Worm (Caenorhabditis elegans) whole organism, L3 larva: ENCODE data around the gene F38B7.2.
A peak's percentile ranks its signal among the peaks of the same experiment; 100 is the strongest.

ENCODE experiments used
- R02D3.7 ChIP-seq: fragments of 150-350 bp; optimal IDR thresholded peaks from 2 replicates; lab custom pipeline; 2014; ENCODE audit warnings: missing biosample characterization, missing genetic modification characterization
- ZK546.5 ChIP-seq: sonication (generic microtip); optimal IDR thresholded peaks from 2 replicates; lab custom pipeline; 2017; ENCODE audit warnings: missing biosample characterization, missing genetic modification characterization
- aly-2 ChIP-seq: fragments of 150-350 bp; optimal IDR thresholded peaks from 2 replicates; lab custom pipeline; 2014; ENCODE audit warnings: missing biosample characterization, missing genetic modification characterization
- ama-1 ChIP-seq: fragments of 150-350 bp; optimal IDR thresholded peaks from 2 replicates; lab custom pipeline; 2018
- ceh-16 ChIP-seq: sonication (generic microtip); optimal IDR thresholded peaks from 2 replicates; lab custom pipeline; 2017; ENCODE audit warnings: missing biosample characterization, missing genetic modification characterization
- ceh-28 ChIP-seq: fragments of 150-350 bp; optimal IDR thresholded peaks from 2 replicates; lab custom pipeline; 2014; ENCODE audit warnings: missing biosample characterization, missing genetic modification reagents, missing genetic modification characterization
- ceh-82 ChIP-seq: fragments of 150-350 bp; optimal IDR thresholded peaks from 2 replicates; lab custom pipeline; 2014; ENCODE audit warnings: missing biosample characterization, missing genetic modification characterization
- ceh-9 ChIP-seq: sonication (generic microtip); optimal IDR thresholded peaks from 2 replicates; lab custom pipeline; 2018; ENCODE audit warnings: missing biosample characterization, missing genetic modification characterization
- daf-12 ChIP-seq: fragments of 150-350 bp; optimal IDR thresholded peaks from 2 replicates; lab custom pipeline; 2014; ENCODE audit warnings: missing biosample characterization, missing genetic modification reagents, missing genetic modification characterization
- egl-27 ChIP-seq: sonication (generic microtip); optimal IDR thresholded peaks from 4 replicates; lab custom pipeline; 2017; ENCODE audit warnings: missing biosample characterization, missing genetic modification reagents, missing genetic modification characterization
- egl-5 ChIP-seq: fragments of 150-350 bp; optimal IDR thresholded peaks from 2 replicates; lab custom pipeline; 2017; ENCODE audit warnings: missing biosample characterization, missing genetic modification reagents, missing genetic modification characterization, inconsistent platforms
- elt-1 ChIP-seq: fragments of 150-350 bp; optimal IDR thresholded peaks from 2 replicates; lab custom pipeline; 2014; ENCODE audit warnings: missing biosample characterization, missing genetic modification characterization
- elt-2 ChIP-seq: sonication (generic microtip); optimal IDR thresholded peaks from 2 replicates; lab custom pipeline; 2016; ENCODE audit warnings: missing genetic modification reagents, mild to moderate bottlenecking, missing genetic modification characterization, missing compliant biosample characterization
- elt-3 ChIP-seq, 3 experiments: fragments of 150-350 bp in 1 of 3; sonication (generic microtip) in 2 of 3; optimal IDR thresholded peaks; 2 replicates in 2 of 3; 4 replicates in 1 of 3; lab custom pipeline; 2014 to 2017; ENCODE audit warnings: missing biosample characterization in 3 of 3, missing genetic modification characterization in 3 of 3
- eor-1 ChIP-seq, 2 experiments: fragments of 150-350 bp; optimal IDR thresholded peaks; 2 replicates each; lab custom pipeline; 2014 to 2018; ENCODE audit warnings: missing biosample characterization in 2 of 2, missing genetic modification characterization in 2 of 2
- fkh-10 ChIP-seq: sonication (generic microtip); optimal IDR thresholded peaks from 2 replicates; lab custom pipeline; 2017; ENCODE audit warnings: missing biosample characterization, missing genetic modification reagents, missing genetic modification characterization
- fkh-2 ChIP-seq: fragments of 150-350 bp; optimal IDR thresholded peaks from 2 replicates; lab custom pipeline; 2014; ENCODE audit warnings: missing biosample characterization, missing genetic modification reagents, missing genetic modification characterization
- fos-1 ChIP-seq: fragments of 150-350 bp; optimal IDR thresholded peaks from 2 replicates; lab custom pipeline; 2014; ENCODE audit warnings: missing biosample characterization, missing genetic modification characterization
- hmg-11 ChIP-seq: sonication (generic microtip); optimal IDR thresholded peaks from 2 replicates; lab custom pipeline; 2016; ENCODE audit warnings: missing genetic modification characterization, missing compliant biosample characterization
- jun-1 ChIP-seq: fragments of 150-350 bp; optimal IDR thresholded peaks from 2 replicates; lab custom pipeline; 2014; ENCODE audit warnings: missing biosample characterization, missing genetic modification reagents, missing genetic modification characterization
- lin-15B ChIP-seq: fragments of 150-350 bp; optimal IDR thresholded peaks from 2 replicates; lab custom pipeline; 2014; ENCODE audit warnings: missing biosample characterization, missing genetic modification characterization
- lin-39 ChIP-seq: fragments of 150-350 bp; optimal IDR thresholded peaks from 2 replicates; lab custom pipeline; 2018; ENCODE audit warnings: missing biosample characterization, missing genetic modification reagents, missing genetic modification characterization
- lsy-12 ChIP-seq: sonication (generic microtip); optimal IDR thresholded peaks from 2 replicates; lab custom pipeline; 2016; ENCODE audit warnings: mild to moderate bottlenecking, missing genetic modification characterization, missing compliant biosample characterization
- mdl-1 ChIP-seq: fragments of 150-350 bp; optimal IDR thresholded peaks from 2 replicates; lab custom pipeline; 2014; ENCODE audit warnings: missing biosample characterization, missing genetic modification characterization
- mml-1 ChIP-seq: fragments of 150-350 bp; sonication (generic microtip); optimal IDR thresholded peaks from 3 replicates; lab custom pipeline; 2014; ENCODE audit warnings: missing biosample characterization, missing genetic modification characterization
- nfya-1 ChIP-seq: sonication (generic microtip); optimal IDR thresholded peaks from 2 replicates; lab custom pipeline; 2017; ENCODE audit warnings: missing genetic modification characterization, mild to moderate bottlenecking, missing compliant biosample characterization, antibody characterized with exemption, moderate library complexity; ENCODE audit not compliant: insufficient read depth
- nhr-11 ChIP-seq: fragments of 150-350 bp; optimal IDR thresholded peaks from 2 replicates; lab custom pipeline; 2014; ENCODE audit warnings: missing biosample characterization, missing genetic modification characterization
- nhr-12 ChIP-seq: fragments of 150-350 bp; optimal IDR thresholded peaks from 2 replicates; lab custom pipeline; 2014; ENCODE audit warnings: missing biosample characterization, missing genetic modification characterization
- nhr-23 ChIP-seq: fragments of 150-350 bp; optimal IDR thresholded peaks from 2 replicates; lab custom pipeline; 2014; ENCODE audit warnings: missing biosample characterization, missing genetic modification reagents, missing genetic modification characterization
- nhr-237 ChIP-seq: fragments of 150-350 bp; optimal IDR thresholded peaks from 2 replicates; lab custom pipeline; 2014; ENCODE audit warnings: missing biosample characterization, missing genetic modification characterization
- nhr-25 ChIP-seq: sonication (generic microtip); optimal IDR thresholded peaks from 2 replicates; lab custom pipeline; 2017; ENCODE audit warnings: missing biosample characterization, missing genetic modification characterization
- nhr-43 ChIP-seq: sonication (generic microtip); optimal IDR thresholded peaks from 2 replicates; lab custom pipeline; 2016; ENCODE audit warnings: mild to moderate bottlenecking, missing genetic modification characterization, missing compliant biosample characterization; ENCODE audit not compliant: poor library complexity, severe bottlenecking
- nhr-67 ChIP-seq: fragments of 150-350 bp; optimal IDR thresholded peaks from 2 replicates; lab custom pipeline; 2014; ENCODE audit warnings: missing biosample characterization, missing genetic modification characterization
- nhr-76 ChIP-seq: fragments of 150-350 bp; sonication (generic microtip); optimal IDR thresholded peaks from 5 replicates; lab custom pipeline; 2014; ENCODE audit warnings: missing biosample characterization, missing genetic modification characterization
- nhr-77 ChIP-seq: fragments of 150-350 bp; optimal IDR thresholded peaks from 2 replicates; lab custom pipeline; 2014; ENCODE audit warnings: missing biosample characterization, missing genetic modification characterization
- pha-4 ChIP-seq: fragments of 150-350 bp; optimal IDR thresholded peaks from 2 replicates; lab custom pipeline; 2014; ENCODE audit warnings: missing biosample characterization, missing genetic modification reagents, missing genetic modification characterization
- pqm-1 ChIP-seq: fragments of 150-350 bp; optimal IDR thresholded peaks from 2 replicates; lab custom pipeline; 2017; ENCODE audit warnings: missing biosample characterization, missing genetic modification characterization, inconsistent platforms
- sea-2 ChIP-seq: fragments of 150-350 bp; sonication (generic microtip); optimal IDR thresholded peaks from 4 replicates; lab custom pipeline; 2014; ENCODE audit warnings: missing biosample characterization, missing genetic modification reagents, missing genetic modification characterization
- skn-1 ChIP-seq: fragments of 150-350 bp; optimal IDR thresholded peaks from 2 replicates; lab custom pipeline; 2014; ENCODE audit warnings: missing biosample characterization, missing genetic modification characterization
- tbx-2 ChIP-seq: sonication (generic microtip); optimal IDR thresholded peaks from 2 replicates; lab custom pipeline; 2016; ENCODE audit warnings: mild to moderate bottlenecking, missing genetic modification characterization, missing compliant biosample characterization
- unc-39 ChIP-seq: sonication (generic microtip); optimal IDR thresholded peaks from 4 replicates; lab custom pipeline; 2017; ENCODE audit warnings: missing biosample characterization, missing genetic modification characterization
- unc-62 ChIP-seq: fragments of 150-350 bp; sonication (generic microtip); optimal IDR thresholded peaks from 4 replicates; lab custom pipeline; 2014; ENCODE audit warnings: missing biosample characterization, missing genetic modification reagents, missing genetic modification characterization
- ztf-11 ChIP-seq: fragments of 150-350 bp; optimal IDR thresholded peaks from 2 replicates; lab custom pipeline; 2014; ENCODE audit warnings: missing biosample characterization, missing genetic modification characterization
- ztf-4 ChIP-seq: fragments of 150-350 bp; optimal IDR thresholded peaks from 2 replicates; lab custom pipeline; 2014; ENCODE audit warnings: missing biosample characterization, missing genetic modification characterization

Gene F38B7.2

ce11 chrV:11532535-11532853 is 11.3 kb upstream of the F38B7.2 start:
- TF ChIP-seq nhr-67, result no peak
- no peak for TF ChIP-seq fkh-2
- TF ChIP-seq nhr-25 (tag; lab: Kevin White, UChicago), result no peak
- TF ChIP-seq nhr-76, result no peak
- TF ChIP-seq mdl-1 (tag; lab: Kevin White, UChicago), result no peak
- TF ChIP-seq ZK546.5 (tag; lab: Kevin White, UChicago), result no peak
- TF ChIP-seq aly-2, result no peak
- no peak for TF ChIP-seq nhr-237 (tag; lab: Kevin White, UChicago)
- TF ChIP-seq ceh-16, result no peak
- TF ChIP-seq, all 47 proteins: peak for 0

- no peak for TF ChIP-seq ama-1
- no peak for TF ChIP-seq pqm-1 (tag; lab: Kevin White, UChicago)
- no peak for TF ChIP-seq nhr-67
- peak; percentile 60 for TF ChIP-seq nhr-43 (tag; lab: Kevin White, UChicago)
- no peak for TF ChIP-seq nhr-77 (tag; lab: Kevin White, UChicago)
- peak; percentile 5 for TF ChIP-seq egl-27
- peak; percentile 81 for TF ChIP-seq nhr-23 (tag; lab: Kevin White, UChicago)
- TF ChIP-seq nhr-25 (tag; lab: Kevin White, UChicago), result peak; percentile 95
- TF ChIP-seq mml-1 (tag; lab: Kevin White, UChicago), result no peak
- TF ChIP-seq tbx-2, result peak; percentile 7
- peak; percentile 53 for TF ChIP-seq elt-1 (tag; lab: Kevin White, UChicago)
Observed at ce11 chrV:11532964-11533363, 10.8 kb upstream of the F38B7.2 start.

- TF ChIP-seq ceh-16 (no peak), elt-1 (tag; lab: Kevin White, UChicago) (peak; percentile 41)
Observed at ce11 chrV:11533365-11533949, 10.3 kb upstream of the F38B7.2 start.

ce11 chrV:11534495-11535189 is 9.1 kb upstream of the F38B7.2 start:
- TF ChIP-seq ama-1 (no peak), nhr-23 (tag; lab: Kevin White, UChicago) (peak; percentile 24), ztf-4 (tag; lab: Kevin White, UChicago) (no peak), nhr-25 (tag; lab: Kevin White, UChicago) (peak; percentile 34), nhr-12 (no peak), nfya-1 (tag; lab: Kevin White, UChicago) (no peak), jun-1 (tag; lab: Kevin White, UChicago) (peak; percentile 49), aly-2 (no peak), ceh-16 (no peak), elt-1 (tag; lab: Kevin White, UChicago) (no peak), skn-1 (tag; lab: Kevin White, UChicago) (no peak), ceh-82 (tag; lab: Kevin White, UChicago) (no peak), nhr-11 (tag; lab: Kevin White, UChicago) (no peak), unc-62 (GFP tag; lab: Kevin White, UChicago) (no peak), hmg-11 (tag; lab: Kevin White, UChicago) (no peak), lsy-12 (no peak), nhr-67 (no peak), ZK546.5 (tag; lab: Kevin White, UChicago) (no peak), unc-39 (tag; lab: Kevin White, UChicago) (no peak), elt-3 (tag; optimal IDR thresholded peaks at IDR 0.05; lab: Kevin White, UChicago) (peak in 1 of 3 experiments; percentile 30), egl-27 (no peak), fkh-2 (no peak), nhr-77 (tag; lab: Kevin White, UChicago) (no peak), tbx-2 (no peak), mml-1 (tag; lab: Kevin White, UChicago) (no peak), fkh-10 (GFP tag; lab: Kevin White, UChicago) (no peak), sea-2 (GFP tag; lab: Kevin White, UChicago) (no peak), daf-12 (tag; lab: Kevin White, UChicago) (no peak), elt-2 (peak; percentile 92), pha-4 (tag; lab: Kevin White, UChicago) (peak; percentile 13), lin-39 (tag; lab: Kevin White, UChicago) (no peak), R02D3.7 (tag; lab: Kevin White, UChicago) (no peak), ceh-9 (tag; lab: Kevin White, UChicago) (no peak), mdl-1 (tag; lab: Kevin White, UChicago) (no peak), ztf-11 (tag; lab: Kevin White, UChicago) (no peak), lin-15B (no peak), nhr-237 (tag; lab: Kevin White, UChicago) (no peak), egl-5 (tag; lab: Kevin White, UChicago) (no peak), nhr-76 (no peak), eor-1 (tag; optimal IDR thresholded peaks at IDR 0.05; lab: Kevin White, UChicago) (no peak), nhr-43 (tag; lab: Kevin White, UChicago) (peak; percentile 65), fos-1 (no peak), pqm-1 (tag; lab: Kevin White, UChicago) (peak; percentile 96), ceh-28 (tag; lab: Kevin White, UChicago) (no peak)
